Worm (Caenorhabditis elegans): ENCODE data around the gene F17E9.15.

- TF ChIP-seq mel-28 (tag; optimal IDR thresholded peaks at IDR 0.05; ENCODE audit: borderline replicate concordance) (no peak), zim-3 (tag; optimal IDR thresholded peaks at IDR 0.05) (no peak), hmg-1.2 (GFP tag; IDR thresholded peaks at IDR 0.05) (no peak)
Observed at ce11 chrIV:8332526-8332925, 14.7 kb upstream of the F17E9.15 start, which contains the start of gene lys-10.

Measured in whole organism, young adult.